Fruit fly (Drosophila melanogaster): ENCODE data around the gene HIP-R.

The HIP-R gene

dm6 chrX:3834955-3835763 lies 45.4 kb downstream of the HIP-R start:
- TF ChIP-seq Dll (optimal IDR thresholded peaks at IDR 0.05) (no peak), usp (GFP tag; optimal IDR thresholded peaks at IDR 0.05) (no peak), psq (optimal IDR thresholded peaks at IDR 0.05) (no peak), pan (optimal IDR thresholded peaks at IDR 0.05) (no peak), EcR (GFP tag; optimal IDR thresholded peaks at IDR 0.05) (peak in 1 of 2 experiments; percentile 21), CG8478 (optimal IDR thresholded peaks at IDR 0.05) (no peak)

dm6 chrX:3835764-3836342 lies 46.1 kb downstream of the HIP-R start:
- no peak for TF ChIP-seq usp (GFP tag; optimal IDR thresholded peaks at IDR 0.05)
- no peak for TF ChIP-seq CG8478 (optimal IDR thresholded peaks at IDR 0.05)
- no peak for TF ChIP-seq Dll (optimal IDR thresholded peaks at IDR 0.05)
- no peak for TF ChIP-seq pan (optimal IDR thresholded peaks at IDR 0.05)
- no peak for TF ChIP-seq psq (optimal IDR thresholded peaks at IDR 0.05)
- no peak for TF ChIP-seq EcR (GFP tag; optimal IDR thresholded peaks at IDR 0.05)

- no peak for TF ChIP-seq usp (GFP tag; optimal IDR thresholded peaks at IDR 0.05)
- no peak for TF ChIP-seq EcR (GFP tag; optimal IDR thresholded peaks at IDR 0.05)
- no peak for TF ChIP-seq pan (optimal IDR thresholded peaks at IDR 0.05)
- no peak for TF ChIP-seq Dll (optimal IDR thresholded peaks at IDR 0.05)
- no peak for TF ChIP-seq psq (optimal IDR thresholded peaks at IDR 0.05)
- no peak for TF ChIP-seq CG8478 (optimal IDR thresholded peaks at IDR 0.05)
These were observed 47.9 kb downstream of the HIP-R start for dm6 chrX:3837628-3838027.

- TF ChIP-seq pan (optimal IDR thresholded peaks at IDR 0.05) (no peak), psq (optimal IDR thresholded peaks at IDR 0.05) (no peak), CG8478 (optimal IDR thresholded peaks at IDR 0.05) (no peak), usp (GFP tag; optimal IDR thresholded peaks at IDR 0.05) (no peak), Dll (optimal IDR thresholded peaks at IDR 0.05) (no peak), EcR (GFP tag; optimal IDR thresholded peaks at IDR 0.05) (no peak)
These were observed 48.9 kb downstream of the HIP-R start for dm6 chrX:3838648-3839047.

dm6 chrX:3840962-3841361 lies 51.2 kb downstream of the HIP-R start:
- TF ChIP-seq CG8478 (optimal IDR thresholded peaks at IDR 0.05) (no peak), EcR (GFP tag; optimal IDR thresholded peaks at IDR 0.05) (no peak), Dll (optimal IDR thresholded peaks at IDR 0.05) (no peak), usp (GFP tag; optimal IDR thresholded peaks at IDR 0.05) (no peak), psq (optimal IDR thresholded peaks at IDR 0.05) (no peak), pan (optimal IDR thresholded peaks at IDR 0.05) (no peak)
